Worm (Caenorhabditis elegans) whole organism, L4 larva: ENCODE results near the gene mgl-1.
"Not testable (repeated sequence)": the region's sequence is repeated elsewhere in the genome, so short reads cannot be mapped to it uniquely, and the experiment has no call there.

Source experiments
- fos-1 ChIP-seq: fragments of 150-350 bp; optimal IDR thresholded peaks from 2 replicates; lab custom pipeline; 2014; ENCODE audit warnings: missing biosample characterization, missing genetic modification characterization
- lin-13 ChIP-seq: fragments of 150-350 bp; optimal IDR thresholded peaks from 2 replicates; lab custom pipeline; 2014; ENCODE audit warnings: missing biosample characterization, missing genetic modification reagents, missing genetic modification characterization
- mdt-29 ChIP-seq: fragments of 200-800 bp; sonication (Bioruptor generic); IDR thresholded peaks from 2 replicates; pipeline ENCODE4 v1.3.6; 2022; ENCODE audit warnings: missing genetic modification reagents, missing genetic modification characterization, missing compliant biosample characterization
- skn-1 ChIP-seq: fragments of 150-350 bp; optimal IDR thresholded peaks from 2 replicates; lab custom pipeline; 2014; ENCODE audit warnings: missing biosample characterization, missing genetic modification characterization
- unc-39 ChIP-seq: sonication (generic microtip); optimal IDR thresholded peaks from 2 replicates; lab custom pipeline; 2017; ENCODE audit warnings: missing biosample characterization, missing genetic modification characterization
- vab-7 ChIP-seq: fragments of 200-800 bp; sonication (Bioruptor generic); IDR thresholded peaks from 2 replicates; pipeline ENCODE4 v1.3.6; 2022; ENCODE audit warnings: missing genetic modification reagents, missing genetic modification characterization, missing compliant biosample characterization
- zip-2 ChIP-seq: fragments of 150-350 bp; optimal IDR thresholded peaks from 2 replicates; lab custom pipeline; 2014; ENCODE audit warnings: missing biosample characterization, missing genetic modification characterization
- ztf-11 ChIP-seq: fragments of 150-350 bp; optimal IDR thresholded peaks from 2 replicates; lab custom pipeline; 2014; ENCODE audit warnings: missing biosample characterization, missing genetic modification characterization

- not testable (repeated sequence) for TF ChIP-seq fos-1 (tag; lab: Kevin White, UChicago); lin-13 (GFP tag; lab: Kevin White, UChicago); unc-39 (tag; lab: Kevin White, UChicago); mdt-29 (GFP tag; lab: Robert Waterston, UW); vab-7; zip-2 (tag; lab: Kevin White, UChicago); ztf-11; skn-1 (tag; lab: Kevin White, UChicago)
These were observed 19.6 kb downstream of the mgl-1 start for ce11 chrX:9956537-9956936.
